Fruit fly (Drosophila melanogaster): Measurements from ENCODE around the gene Alg13.
A peak's percentile ranks its signal among the peaks of the same experiment; 100 is the strongest.

Alg13 gene

DNA sequence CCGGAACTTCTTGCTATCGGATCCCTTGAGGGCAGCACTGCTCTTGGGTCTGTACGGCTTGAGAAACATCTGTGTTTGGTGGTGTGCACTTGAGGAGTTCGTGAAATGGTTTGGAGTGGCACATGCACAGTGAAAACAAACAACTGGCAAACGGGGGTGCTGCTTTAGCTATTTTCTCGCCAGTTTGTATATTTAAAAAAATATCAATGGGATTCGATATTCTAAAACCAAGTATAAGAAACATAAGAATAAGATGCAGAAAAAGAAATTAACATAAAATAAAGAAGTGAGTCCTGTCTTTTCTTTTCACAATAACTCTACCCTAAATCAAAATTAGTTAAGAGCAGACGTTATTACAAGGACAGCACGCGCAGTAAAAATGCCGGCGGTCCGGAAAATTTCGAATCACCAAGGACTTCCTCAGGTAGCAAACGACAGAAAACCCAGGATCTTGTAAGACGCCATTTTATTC lies 13.3 kb upstream of the Alg13 start, which contains the start of gene eIF2D (continued):
- TF ChIP-seq bigmax (GFP tag; optimal IDR thresholded peaks at IDR 0.05) = no peak
- no peak for TF ChIP-seq eyg (GFP tag; optimal IDR thresholded peaks at IDR 0.05)
- no peak for TF ChIP-seq pnt (GFP tag; optimal IDR thresholded peaks at IDR 0.05)
- TF ChIP-seq BtbVII (GFP tag; optimal IDR thresholded peaks at IDR 0.05) = peak; percentile 53
- TF ChIP-seq Nf-YC (tag; optimal IDR thresholded peaks at IDR 0.05) = peak; percentile 50
- peak; percentile 16 for TF ChIP-seq ewg (GFP tag; optimal IDR thresholded peaks at IDR 0.05)
- no peak for TF ChIP-seq ase (GFP tag; IDR thresholded peaks at IDR 0.05)
- TF ChIP-seq CG6813 (GFP tag; optimal IDR thresholded peaks at IDR 0.05) = peak; percentile 59
- TF ChIP-seq tin (GFP tag; optimal IDR thresholded peaks at IDR 0.05) = peak; percentile 42
- peak; percentile 27 for TF ChIP-seq ems (GFP tag; optimal IDR thresholded peaks at IDR 0.05)
- peak; percentile 37 for TF ChIP-seq CG10366 (GFP tag; IDR thresholded peaks at IDR 0.05)
- peak; percentile 71 for TF ChIP-seq CG6689 (GFP tag; IDR thresholded peaks at IDR 0.05)
- TF ChIP-seq MTF-1 (GFP tag; optimal IDR thresholded peaks at IDR 0.05; ENCODE audit: borderline replicate concordance) = peak; percentile 8
- TF ChIP-seq gsb-n (tag; optimal IDR thresholded peaks at IDR 0.05) = no peak
- peak; percentile 20 for TF ChIP-seq CG18476 (GFP tag; optimal IDR thresholded peaks at IDR 0.05)
- TF ChIP-seq CG6272 (GFP tag; IDR thresholded peaks at IDR 0.05) = peak; percentile 45
- no peak for TF ChIP-seq CG6765 (GFP tag; optimal IDR thresholded peaks at IDR 0.05)
- TF ChIP-seq Scr (GFP tag; IDR thresholded peaks at IDR 0.05; ENCODE audit: partially characterized antibody) = peak; percentile 19; the same call in 1 of the 2 replicates
- TF ChIP-seq ssp (GFP tag; IDR thresholded peaks at IDR 0.05) = no peak
- TF ChIP-seq CG12659 (GFP tag; optimal IDR thresholded peaks at IDR 0.05) = peak; percentile 53
- no peak for TF ChIP-seq Bgb (GFP tag; IDR thresholded peaks at IDR 0.05; ENCODE audit: partially characterized antibody)
- TF ChIP-seq Sry-β (GFP tag; optimal IDR thresholded peaks at IDR 0.05) = peak; percentile 95
- no peak for TF ChIP-seq mld (GFP tag; IDR thresholded peaks at IDR 0.05; ENCODE audit: partially characterized antibody)
- no peak for TF ChIP-seq CG12942 (GFP tag; optimal IDR thresholded peaks at IDR 0.05)
- TF ChIP-seq Nf-YA (GFP tag; IDR thresholded peaks at IDR 0.05) = no peak
- peak; percentile 21 for TF ChIP-seq cwo (GFP tag; optimal IDR thresholded peaks at IDR 0.05)
- TF ChIP-seq stc (GFP tag; IDR thresholded peaks at IDR 0.05) = peak; percentile 45; the same call in 1 of the 2 replicates
- TF ChIP-seq Fer2 (tag; optimal IDR thresholded peaks at IDR 0.05) = peak; percentile 29
- no peak for TF ChIP-seq lov (optimal IDR thresholded peaks at IDR 0.05)
- 0 out of 3 replicates have a peak, but pooled peaks have one; percentile 4 for TF ChIP-seq lov (GFP tag; IDR thresholded peaks at IDR 0.05)
- TF ChIP-seq BEAF-32 (GFP tag; optimal IDR thresholded peaks at IDR 0.05) = peak; percentile 34
- TF ChIP-seq caup (GFP tag; optimal IDR thresholded peaks at IDR 0.05; ENCODE audit: severe bottlenecking) = peak; percentile 68
- peak; percentile 50 for TF ChIP-seq trem (tag; optimal IDR thresholded peaks at IDR 0.05)
- peak; percentile 36 for TF ChIP-seq CG10543 (GFP tag; optimal IDR thresholded peaks at IDR 0.05)
- TF ChIP-seq pan (optimal IDR thresholded peaks at IDR 0.05) = no peak
- TF ChIP-seq pan (GFP tag; optimal IDR thresholded peaks at IDR 0.05 in 1 of 2, IDR thresholded peaks at IDR 0.05 in 1 of 2) = peak in 1 of 2 experiments; percentile 72
- peak; percentile 63 for TF ChIP-seq CG17359 (tag; optimal IDR thresholded peaks at IDR 0.05)
- TF ChIP-seq shn (GFP tag; optimal IDR thresholded peaks at IDR 0.05) = no peak
- no peak for TF ChIP-seq tap (tag; optimal IDR thresholded peaks at IDR 0.05)
- TF ChIP-seq CG4360 (GFP tag; IDR thresholded peaks at IDR 0.05) = 0 out of 2 replicates have a peak, but pooled peaks have one; percentile 34
- peak; percentile 74; the same call in 1 of the 3 replicates for TF ChIP-seq CG34422 (GFP tag; IDR thresholded peaks at IDR 0.05)
- peak; percentile 70; the same call in 1 of the 2 replicates for TF ChIP-seq ara (GFP tag; IDR thresholded peaks at IDR 0.05)
- no peak for TF ChIP-seq CG7745 (tag; optimal IDR thresholded peaks at IDR 0.05)
- TF ChIP-seq hkb (optimal IDR thresholded peaks at IDR 0.05) = no peak
- peak; percentile 75 for TF ChIP-seq hkb (GFP tag; IDR thresholded peaks at IDR 0.05)
- no peak for TF ChIP-seq disco-r (GFP tag; optimal IDR thresholded peaks at IDR 0.05)
- TF ChIP-seq Max (GFP tag; optimal IDR thresholded peaks at IDR 0.05) = peak; percentile 58
- no peak for TF ChIP-seq Atf-2 (GFP tag; optimal IDR thresholded peaks at IDR 0.05)
- TF ChIP-seq HLH4C (GFP tag; IDR thresholded peaks at IDR 0.05; ENCODE audit: partially characterized antibody) = no peak
- peak; percentile 62 for TF ChIP-seq CG13296 (GFP tag; optimal IDR thresholded peaks at IDR 0.05)
